Worm (Caenorhabditis elegans) whole organism, L1 larva: ENCODE results near the gene piki-1.

Experiments used
- C16A3.4 ChIP-seq: fragments of 150-350 bp; optimal IDR thresholded peaks from 2 replicates; lab custom pipeline; 2014; ENCODE audit warnings: missing biosample characterization, missing genetic modification characterization
- aha-1 ChIP-seq: fragments of 150-350 bp; optimal IDR thresholded peaks from 2 replicates; lab custom pipeline; 2014; ENCODE audit warnings: missing biosample characterization, missing genetic modification characterization
- blmp-1 ChIP-seq: fragments of 150-350 bp; optimal IDR thresholded peaks from 2 replicates; lab custom pipeline; 2014; ENCODE audit warnings: missing biosample characterization, missing genetic modification characterization
- ceh-82 ChIP-seq, 3 experiments: fragments of 150-350 bp in 1 of 3; sonication (generic microtip) in 2 of 3; optimal IDR thresholded peaks; 2 replicates each; lab custom pipeline; 2014 to 2017; ENCODE audit warnings: missing biosample characterization in 3 of 3, missing genetic modification characterization in 3 of 3
- ces-1 ChIP-seq: fragments of 150-350 bp; optimal IDR thresholded peaks from 2 replicates; lab custom pipeline; 2014; ENCODE audit warnings: missing biosample characterization, missing genetic modification reagents, missing genetic modification characterization
- dpl-1 ChIP-seq, 3 experiments: fragments of 150-350 bp in 2 of 3; sonication (generic microtip) in 1 of 3; optimal IDR thresholded peaks; 2 replicates each; lab custom pipeline; 2014 to 2017; ENCODE audit warnings: missing biosample characterization in 3 of 3, missing genetic modification characterization in 3 of 3, missing genetic modification reagents in 3 of 3
- dsc-1 ChIP-seq: sonication (generic microtip); optimal IDR thresholded peaks from 2 replicates; lab custom pipeline; 2016; ENCODE audit warnings: mild to moderate bottlenecking, missing genetic modification characterization, missing compliant biosample characterization
- efl-1 ChIP-seq, 4 experiments: fragments of 150-350 bp; optimal IDR thresholded peaks in 3 of 4; peaks in 1 of 4; 1 replicate in 1 of 4; 2 replicates in 3 of 4; lab custom pipeline; 2014; ENCODE audit warnings: missing biosample characterization in 2 of 4, missing genetic modification characterization in 2 of 4, missing genetic modification reagents in 2 of 4
- egl-27 ChIP-seq, 2 experiments: fragments of 150-350 bp in 1 of 2; sonication (generic microtip); optimal IDR thresholded peaks; 3 replicates each; lab custom pipeline; 2017 to 2018; ENCODE audit warnings: missing biosample characterization in 2 of 2, missing genetic modification characterization in 2 of 2, missing genetic modification reagents in 2 of 2
- elt-2 ChIP-seq: sonication (generic microtip); optimal IDR thresholded peaks from 2 replicates; lab custom pipeline; 2016; ENCODE audit warnings: missing genetic modification characterization, mild to moderate bottlenecking, inconsistent platforms, missing compliant biosample characterization, missing genetic modification reagents
- elt-3 ChIP-seq, 6 experiments: fragments of 150-350 bp in 1 of 6; sonication (generic microtip); optimal IDR thresholded peaks; 2 replicates each; lab custom pipeline; 2017 to 2018; ENCODE audit warnings: missing biosample characterization in 6 of 6, missing genetic modification characterization in 6 of 6, inconsistent platforms in 1 of 6
- ets-5 ChIP-seq: fragments of 200-800 bp; sonication (Bioruptor generic); IDR thresholded peaks from 2 replicates; pipeline ENCODE4 v1.3.6; 2022; ENCODE audit warnings: missing genetic modification characterization, missing compliant biosample characterization
- fos-1 ChIP-seq: fragments of 150-350 bp; optimal IDR thresholded peaks from 2 replicates; lab custom pipeline; 2014; ENCODE audit warnings: missing biosample characterization, missing genetic modification characterization
- hlh-17 ChIP-seq: fragments of 200-800 bp; sonication (Bioruptor generic); optimal IDR thresholded peaks from 2 replicates; lab custom pipeline; 2018; ENCODE audit warnings: missing genetic modification characterization, mild to moderate bottlenecking, missing compliant biosample characterization, moderate library complexity, borderline replicate concordance
- hlh-4 ChIP-seq: sonication (generic microtip); optimal IDR thresholded peaks from 2 replicates; lab custom pipeline; 2016; ENCODE audit warnings: mild to moderate bottlenecking, missing genetic modification characterization, missing compliant biosample characterization
- irx-1 ChIP-seq: sonication (generic microtip); optimal IDR thresholded peaks from 2 replicates; lab custom pipeline; 2016; ENCODE audit warnings: missing genetic modification characterization, missing compliant biosample characterization
- jun-1 ChIP-seq: fragments of 150-350 bp; optimal IDR thresholded peaks from 2 replicates; lab custom pipeline; 2014; ENCODE audit warnings: missing biosample characterization, missing genetic modification reagents, missing genetic modification characterization
- lin-14 ChIP-seq: fragments of 200-800 bp; sonication (Bioruptor generic); optimal IDR thresholded peaks from 2 replicates; lab custom pipeline; 2018; ENCODE audit warnings: mild to moderate bottlenecking, missing genetic modification characterization, moderate library complexity, missing compliant biosample characterization
- lin-35 ChIP-seq, 2 experiments: fragments of 150-350 bp; optimal IDR thresholded peaks; 2 replicates each; lab custom pipeline; 2014; ENCODE audit warnings: missing biosample characterization in 2 of 2, missing genetic modification characterization in 2 of 2, missing genetic modification reagents in 2 of 2
- lir-3 ChIP-seq: sonication (generic microtip); optimal IDR thresholded peaks from 2 replicates; lab custom pipeline; 2016; ENCODE audit warnings: mild to moderate bottlenecking, missing genetic modification characterization, moderate library complexity, missing compliant biosample characterization; ENCODE audit not compliant: poor library complexity
- lsy-2 ChIP-seq, 2 experiments: fragments of 150-350 bp; optimal IDR thresholded peaks; 2 replicates each; lab custom pipeline; 2014; ENCODE audit warnings: missing biosample characterization in 2 of 2, missing genetic modification characterization in 2 of 2
- mdl-1 ChIP-seq, 2 experiments: fragments of 150-350 bp; optimal IDR thresholded peaks; 2 replicates each; lab custom pipeline; 2014 to 2017; ENCODE audit warnings: missing biosample characterization in 2 of 2, missing genetic modification characterization in 2 of 2, inconsistent platforms in 1 of 2
- mep-1 ChIP-seq: fragments of 150-350 bp; optimal IDR thresholded peaks from 2 replicates; lab custom pipeline; 2014; ENCODE audit warnings: missing biosample characterization, missing genetic modification characterization
- nhr-11 ChIP-seq: fragments of 150-350 bp; optimal IDR thresholded peaks from 2 replicates; lab custom pipeline; 2014; ENCODE audit warnings: missing biosample characterization, missing genetic modification characterization
- nhr-20 ChIP-seq: sonication (generic microtip); optimal IDR thresholded peaks from 2 replicates; lab custom pipeline; 2016; ENCODE audit warnings: mild to moderate bottlenecking, missing genetic modification characterization, missing compliant biosample characterization
- nhr-47 ChIP-seq: sonication (generic microtip); optimal IDR thresholded peaks from 2 replicates; lab custom pipeline; 2016; ENCODE audit warnings: mild to moderate bottlenecking, missing genetic modification characterization, moderate library complexity, missing compliant biosample characterization
- nhr-71 ChIP-seq: sonication (generic microtip); optimal IDR thresholded peaks from 2 replicates; lab custom pipeline; 2016; ENCODE audit warnings: mild to moderate bottlenecking, missing genetic modification characterization, moderate library complexity, missing compliant biosample characterization
- nhr-76 ChIP-seq: sonication (generic microtip); optimal IDR thresholded peaks from 2 replicates; lab custom pipeline; 2017; ENCODE audit warnings: missing biosample characterization, missing genetic modification characterization
- nhr-77 ChIP-seq: fragments of 150-350 bp; optimal IDR thresholded peaks from 2 replicates; lab custom pipeline; 2014; ENCODE audit warnings: missing biosample characterization, missing genetic modification characterization
- nhr-85 ChIP-seq: sonication (generic microtip); peaks from one replicate; lab custom pipeline; 2016; ENCODE audit warnings: missing genetic modification characterization, inconsistent platforms, missing compliant biosample characterization
- nhr-90 ChIP-seq: sonication (generic microtip); optimal IDR thresholded peaks from 2 replicates; lab custom pipeline; 2016; ENCODE audit warnings: mild to moderate bottlenecking, missing genetic modification characterization, missing compliant biosample characterization; ENCODE audit not compliant: poor library complexity
- pag-3 ChIP-seq: sonication (generic microtip); optimal IDR thresholded peaks from 2 replicates; lab custom pipeline; 2017; ENCODE audit warnings: missing genetic modification characterization, mild to moderate bottlenecking, missing compliant biosample characterization, antibody characterized with exemption, borderline replicate concordance; ENCODE audit not compliant: insufficient read depth
- pax-3 ChIP-seq: fragments of 200-800 bp; sonication (Bioruptor generic); optimal IDR thresholded peaks from 2 replicates; lab custom pipeline; 2018; ENCODE audit warnings: mild to moderate bottlenecking, missing genetic modification characterization, moderate library complexity, missing compliant biosample characterization
- rnt-1 ChIP-seq: sonication (generic microtip); optimal IDR thresholded peaks from 2 replicates; lab custom pipeline; 2016; ENCODE audit warnings: mild to moderate bottlenecking, missing genetic modification characterization, moderate library complexity, missing compliant biosample characterization
- skn-1 ChIP-seq: fragments of 150-350 bp; optimal IDR thresholded peaks from 2 replicates; lab custom pipeline; 2014; ENCODE audit warnings: missing biosample characterization, missing genetic modification characterization
- snpc-4 ChIP-seq: fragments of 150-350 bp; optimal IDR thresholded peaks from 2 replicates; lab custom pipeline; 2014; ENCODE audit warnings: missing biosample characterization, missing genetic modification characterization
- snu-23 ChIP-seq: sonication (generic microtip); optimal IDR thresholded peaks from 2 replicates; lab custom pipeline; 2016; ENCODE audit warnings: missing genetic modification characterization, missing compliant biosample characterization
- sptf-1 ChIP-seq: fragments of 150-350 bp; optimal IDR thresholded peaks from 2 replicates; lab custom pipeline; 2014; ENCODE audit warnings: missing biosample characterization, missing genetic modification characterization
- swsn-7 ChIP-seq: sonication (generic microtip); optimal IDR thresholded peaks from 2 replicates; lab custom pipeline; 2016; ENCODE audit warnings: missing genetic modification characterization, missing compliant biosample characterization
- tbx-2 ChIP-seq: sonication (generic microtip); optimal IDR thresholded peaks from 2 replicates; lab custom pipeline; 2016; ENCODE audit warnings: missing genetic modification characterization, missing compliant biosample characterization
- unc-130 ChIP-seq: fragments of 150-350 bp; optimal IDR thresholded peaks from 2 replicates; lab custom pipeline; 2017; ENCODE audit warnings: missing biosample characterization, missing genetic modification characterization, inconsistent platforms
- unc-30 ChIP-seq: sonication (generic microtip); optimal IDR thresholded peaks from 2 replicates; lab custom pipeline; 2017; ENCODE audit warnings: missing biosample characterization, missing genetic modification characterization
- xbp-1 ChIP-seq: sonication (generic microtip); optimal IDR thresholded peaks from 2 replicates; lab custom pipeline; 2016; ENCODE audit warnings: missing genetic modification characterization, missing compliant biosample characterization

piki-1 gene

ce11 chrX:15246182-15246581 lies at the start of gene piki-1:
piki-1 (minus strand) TSS chrX:15246399.
- TF ChIP-seq irx-1 (tag; lab: Kevin White, UChicago): no peak
- TF ChIP-seq sptf-1 (tag; lab: Kevin White, UChicago): no peak
- no peak for TF ChIP-seq efl-1 (optimal IDR thresholded peaks at IDR 0.05; lab: Kevin White, UChicago)
- TF ChIP-seq efl-1 (GFP tag; optimal IDR thresholded peaks at IDR 0.05 in 1 of 2; lab: Kevin White, UChicago): peak in 1 of 2 experiments; percentile 91

ce11 chrX:15285554-15285953 lies 39.4 kb upstream of the piki-1 start:
- TF ChIP-seq snpc-4: peak; percentile 86
- no peak for TF ChIP-seq lir-3 (tag; lab: Kevin White, UChicago)
- peak; percentile 27 for TF ChIP-seq nhr-85 (tag; lab: Kevin White, UChicago)

ce11 chrX:15283740-15284139 lies 37.5 kb upstream of the piki-1 start, which contains the start of gene jud-4:
jud-4 (plus strand) TSS chrX:15284115.
- no peak for TF ChIP-seq elt-2 (tag; lab: Kevin White, UChicago)
- TF ChIP-seq blmp-1 (tag; lab: Kevin White, UChicago): peak; percentile 49
- no peak for TF ChIP-seq unc-30 (tag; lab: Kevin White, UChicago)

DNA sequence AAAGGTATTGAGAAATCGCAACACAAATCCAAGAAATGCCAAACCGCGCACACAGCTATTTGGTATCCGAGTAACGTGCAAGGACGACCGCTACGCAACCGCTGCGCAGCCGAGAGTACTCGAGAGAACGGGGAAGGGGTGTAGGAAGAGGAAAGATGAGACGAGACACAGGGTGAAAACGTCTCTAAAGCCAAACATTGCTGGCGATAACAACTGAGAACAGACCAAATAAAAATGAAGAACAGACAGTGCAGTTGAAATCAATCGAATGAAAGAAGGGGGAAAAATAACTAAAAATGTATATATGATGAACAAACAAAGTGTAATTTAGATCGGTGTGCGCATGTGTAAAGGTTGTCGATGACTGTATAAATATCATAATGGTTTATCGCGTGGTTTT lies 35.0 kb upstream of the piki-1 start:
- no peak for TF ChIP-seq hlh-17 (GFP tag; lab: Kevin White, UChicago)
- peak; percentile 10 for TF ChIP-seq skn-1 (tag; lab: Kevin White, UChicago)
- peak; percentile 17 for TF ChIP-seq swsn-7 (tag; lab: Kevin White, UChicago)
- TF ChIP-seq nhr-11 (tag; lab: Kevin White, UChicago): no peak
- TF ChIP-seq ets-5 (GFP tag; lab: Robert Waterston, UW): no peak
- no peak for TF ChIP-seq nhr-76 (tag; lab: Kevin White, UChicago)
- no peak for TF ChIP-seq aha-1 (tag; lab: Kevin White, UChicago)
- peak in 1 of 3 experiments; percentile 47 for TF ChIP-seq ceh-82 (tag; optimal IDR thresholded peaks at IDR 0.05; lab: Kevin White, UChicago)
- TF ChIP-seq dsc-1 (tag; lab: Kevin White, UChicago): no peak
- TF ChIP-seq nhr-20 (tag; lab: Kevin White, UChicago): peak; percentile 42
- peak; percentile 35 for TF ChIP-seq mep-1
- peak; percentile 49 for TF ChIP-seq snu-23 (GFP tag; lab: Kevin White, UChicago)
- TF ChIP-seq pag-3 (tag; lab: Kevin White, UChicago): no peak
- TF ChIP-seq unc-130 (tag; lab: Kevin White, UChicago): no peak
- TF ChIP-seq C16A3.4 (tag; lab: Kevin White, UChicago): peak; percentile 13
- peak; percentile 8 for TF ChIP-seq rnt-1
- peak; percentile 43 for TF ChIP-seq nhr-71
- TF ChIP-seq lsy-2 (tag; optimal IDR thresholded peaks at IDR 0.05; lab: Kevin White, UChicago): peak in 1 of 2 experiments; percentile 48
- TF ChIP-seq blmp-1 (tag; lab: Kevin White, UChicago): peak; percentile 83
- no peak for TF ChIP-seq nhr-77 (tag; lab: Kevin White, UChicago)
- peak; percentile 16 for TF ChIP-seq tbx-2
- TF ChIP-seq hlh-4 (tag; lab: Kevin White, UChicago): no peak
- TF ChIP-seq jun-1: peak; percentile 8
- no peak for TF ChIP-seq pax-3 (tag; lab: Kevin White, UChicago)
- TF ChIP-seq ces-1 (GFP tag; lab: Kevin White, UChicago): no peak
- peak; percentile 73 for TF ChIP-seq lin-14 (GFP tag; lab: Kevin White, UChicago)
- peak in 1 of 3 experiments; percentile 8 for TF ChIP-seq dpl-1 (GFP tag; optimal IDR thresholded peaks at IDR 0.05; lab: Kevin White, UChicago)
- peak in 1 of 6 experiments; percentile 67 for TF ChIP-seq elt-3 (tag; optimal IDR thresholded peaks at IDR 0.05; lab: Kevin White, UChicago)
- peak; percentile 20 for TF ChIP-seq nhr-90 (tag; lab: Kevin White, UChicago)
- peak in 1 of 2 experiments; percentile 8 for TF ChIP-seq efl-1 (optimal IDR thresholded peaks at IDR 0.05; lab: Kevin White, UChicago)
- TF ChIP-seq efl-1 (GFP tag; optimal IDR thresholded peaks at IDR 0.05 in 1 of 2; lab: Kevin White, UChicago): no peak
- peak; percentile 37 for TF ChIP-seq snpc-4
- peak; percentile 15 to 49 for TF ChIP-seq lin-35 (GFP tag; optimal IDR thresholded peaks at IDR 0.05; lab: Kevin White, UChicago)
- no peak for TF ChIP-seq fos-1 (tag; lab: Kevin White, UChicago)
- TF ChIP-seq xbp-1 (tag; lab: Kevin White, UChicago): peak; percentile 17
- peak; percentile 26 for TF ChIP-seq nhr-47 (tag; lab: Kevin White, UChicago)
- peak in 1 of 2 experiments; percentile 53 for TF ChIP-seq mdl-1 (tag; optimal IDR thresholded peaks at IDR 0.05; lab: Kevin White, UChicago)
- TF ChIP-seq egl-27 (tag; optimal IDR thresholded peaks at IDR 0.05; lab: Kevin White, UChicago): no peak
